Fruit fly (Drosophila melanogaster) whole organism, prepupa: ENCODE data around the gene CG34433.

Source experiments
- CG11294 ChIP-seq: fragments of 200-800 bp; sonication (Bioruptor generic); IDR thresholded peaks from 2 replicates; pipeline ENCODE4 v1.3.6; 2022; ENCODE audit warnings: missing biosample characterization, missing genetic modification characterization
- OdsH ChIP-seq: fragments of 200-800 bp; sonication (Bioruptor generic); optimal IDR thresholded peaks from 3 replicates; lab custom pipeline; 2016; ENCODE audit warnings: missing biosample characterization, missing genetic modification characterization
- esn ChIP-seq: fragments of 200-800 bp; sonication (Bioruptor generic); optimal IDR thresholded peaks from 2 replicates; lab custom pipeline; 2016; ENCODE audit warnings: missing biosample characterization, mild to moderate bottlenecking, missing genetic modification characterization, moderate library complexity
- fkh ChIP-seq: fragments of 200-800 bp; sonication (Bioruptor generic); optimal IDR thresholded peaks from 3 replicates; lab custom pipeline; 2017; ENCODE audit warnings: missing biosample characterization, mild to moderate bottlenecking, missing genetic modification characterization, moderate library complexity

dm6 chr3R:30645780-30646179 lies 4.0 kb upstream of the CG34433 start, which contains the start of gene CG31013:
- no peak for TF ChIP-seq esn
- no peak for TF ChIP-seq CG11294
- no peak for TF ChIP-seq OdsH (GFP tag; lab: Kevin White, UChicago)
- TF ChIP-seq fkh (GFP tag; lab: Kevin White, UChicago): no peak
